Fruit fly (Drosophila melanogaster) whole organism, pupa: ENCODE data around the gene dls.

Experiments used
- CG8301 ChIP-seq: fragments of 200-800 bp; sonication (Bioruptor generic); optimal IDR thresholded peaks from 2 replicates; lab custom pipeline; 2018; ENCODE audit warnings: missing biosample characterization, mild to moderate bottlenecking, missing genetic modification characterization
- EcR ChIP-seq: fragments of 200-800 bp; sonication (Bioruptor generic); optimal IDR thresholded peaks from 3 replicates; lab custom pipeline; 2019; ENCODE audit warnings: missing biosample characterization, missing genetic modification characterization, mild to moderate bottlenecking, moderate library complexity, missing genetic modification reagents

dm6 chr3L:16225175-16225574 lies 24.0 kb downstream of the dls start:
- TF ChIP-seq EcR (GFP tag; lab: Kevin White, UChicago) (no peak), CG8301 (tag; lab: Kevin White, UChicago) (no peak)
